Fruit fly (Drosophila melanogaster) whole organism, wandering third instar larva: Measurements from ENCODE around the gene cnir.

Experiments
- Myc ChIP-seq: fragments of >200 bp; optimal IDR thresholded peaks from 2 replicates; lab custom pipeline; 2017
- br ChIP-seq: fragments of 200-800 bp; sonication (Bioruptor generic); optimal IDR thresholded peaks from 2 replicates; lab custom pipeline; 2016; ENCODE audit warnings: missing biosample characterization, missing genetic modification characterization
- dl ChIP-seq, 2 experiments: fragments of 175-275, 200-275 bp in 1 of 2; fragments of 200-275 bp in 1 of 2; sonication (Bioruptor generic); optimal IDR thresholded peaks; lab custom pipeline; 2018; ENCODE audit warnings: mild to moderate bottlenecking in 2 of 2, missing biosample characterization in 2 of 2, missing genetic modification characterization in 2 of 2, moderate library complexity in 2 of 2; ENCODE audit not compliant: partially characterized antibody in 2 of 2, insufficient read depth in 1 of 2
- ey ChIP-seq: fragments of 200-800 bp; sonication (Bioruptor generic); optimal IDR thresholded peaks from 2 replicates; lab custom pipeline; 2016; ENCODE audit warnings: missing biosample characterization, missing genetic modification characterization
- fru ChIP-seq: fragments of 200-800 bp; sonication (Bioruptor generic); optimal IDR thresholded peaks from 3 replicates; lab custom pipeline; 2016; ENCODE audit warnings: missing biosample characterization, mild to moderate bottlenecking, missing genetic modification characterization
- h ChIP-seq: fragments of 200-800 bp; sonication (Bioruptor generic); optimal IDR thresholded peaks from 3 replicates; lab custom pipeline; 2016; ENCODE audit warnings: missing biosample characterization, mild to moderate bottlenecking, missing genetic modification characterization
- pan ChIP-seq: fragments of >200 bp; optimal IDR thresholded peaks from 2 replicates; lab custom pipeline; 2017
- psq ChIP-seq: fragments of 200-800 bp; sonication (Bioruptor generic); optimal IDR thresholded peaks from 3 replicates; lab custom pipeline; 2017; ENCODE audit warnings: missing biosample characterization, mild to moderate bottlenecking, missing genetic modification characterization, moderate library complexity
- sv ChIP-seq: fragments of 200-800 bp; sonication (Bioruptor generic); optimal IDR thresholded peaks from 3 replicates; lab custom pipeline; 2016; ENCODE audit warnings: missing biosample characterization, missing genetic modification characterization

- TF ChIP-seq br (GFP tag; lab: Kevin White, UChicago) (no peak), psq (GFP tag; lab: Kevin White, UChicago) (no peak), dl (GFP tag; optimal IDR thresholded peaks at IDR 0.05; lab: Kevin White, UChicago; ENCODE audit: insufficient read depth in 1 of 2, partially characterized antibody in 2 of 2) (no peak), Myc (lab: Kevin White, UChicago) (no peak), fru (GFP tag; lab: Kevin White, UChicago) (no peak), pan (lab: Kevin White, UChicago) (no peak), ey (GFP tag; lab: Kevin White, UChicago) (no peak), h (GFP tag; lab: Kevin White, UChicago) (no peak), sv (GFP tag; lab: Kevin White, UChicago) (no peak)
Observed at dm6 chr2L:2993236-2993635, 46.4 kb downstream of the cnir start.
